Worm (Caenorhabditis elegans) whole organism, mixed stage, embryonic: ENCODE data around the gene degl-2.

Source experiments
- M03D4.4 ChIP-seq: sonication (generic microtip); optimal IDR thresholded peaks from 2 replicates; lab custom pipeline; 2017; ENCODE audit warnings: mild to moderate bottlenecking, missing genetic modification characterization, missing compliant biosample characterization
- bed-3 ChIP-seq: fragments of 200-800 bp; sonication (Bioruptor generic); optimal IDR thresholded peaks from 3 replicates; lab custom pipeline; 2018; ENCODE audit warnings: mild to moderate bottlenecking, missing genetic modification characterization, moderate library complexity, missing compliant biosample characterization
- blmp-1 ChIP-seq: fragments of 150-350 bp; optimal IDR thresholded peaks from 2 replicates; lab custom pipeline; 2014; ENCODE audit warnings: missing biosample characterization, missing genetic modification characterization
- ceh-39 ChIP-seq: fragments of 150-350 bp; optimal IDR thresholded peaks from 2 replicates; lab custom pipeline; 2014; ENCODE audit warnings: missing biosample characterization, missing genetic modification characterization
- ceh-43 ChIP-seq: fragments of 200-800 bp; sonication (Bioruptor generic); optimal IDR thresholded peaks from 2 replicates; lab custom pipeline; 2018; ENCODE audit warnings: mild to moderate bottlenecking, missing genetic modification characterization, moderate library complexity, missing compliant biosample characterization
- ceh-83 ChIP-seq: fragments of 200-800 bp; sonication (Bioruptor generic); optimal IDR thresholded peaks from 2 replicates; lab custom pipeline; 2018; ENCODE audit warnings: mild to moderate bottlenecking, missing genetic modification characterization, missing compliant biosample characterization
- ces-1 ChIP-seq: fragments of 150-350 bp; optimal IDR thresholded peaks from 2 replicates; lab custom pipeline; 2014; ENCODE audit warnings: missing biosample characterization, missing genetic modification reagents, missing genetic modification characterization
- cnd-1 ChIP-seq: fragments of 200-800 bp; sonication (Bioruptor generic); optimal IDR thresholded peaks from 2 replicates; lab custom pipeline; 2018; ENCODE audit warnings: mild to moderate bottlenecking, missing genetic modification characterization, missing compliant biosample characterization
- drap-1 ChIP-seq: fragments of 200-800 bp; sonication (Bioruptor generic); optimal IDR thresholded peaks from 3 replicates; lab custom pipeline; 2018; ENCODE audit warnings: mild to moderate bottlenecking, missing genetic modification characterization, missing compliant biosample characterization
- elt-1 ChIP-seq: sonication (generic microtip); optimal IDR thresholded peaks from 2 replicates; lab custom pipeline; 2017; ENCODE audit warnings: missing genetic modification characterization, mild to moderate bottlenecking, missing compliant biosample characterization, antibody characterized with exemption, moderate library complexity, borderline replicate concordance; ENCODE audit not compliant: insufficient read depth
- flh-1 ChIP-seq: fragments of 200-800 bp; sonication (Bioruptor generic); optimal IDR thresholded peaks from 2 replicates; lab custom pipeline; 2018; ENCODE audit warnings: mild to moderate bottlenecking, missing genetic modification characterization, moderate library complexity, missing compliant biosample characterization
- ham-2 ChIP-seq: fragments of 200-800 bp; sonication (Bioruptor generic); optimal IDR thresholded peaks from 2 replicates; lab custom pipeline; 2018; ENCODE audit warnings: mild to moderate bottlenecking, missing genetic modification characterization, missing compliant biosample characterization
- hlh-1 ChIP-seq: fragments of 150-350 bp; optimal IDR thresholded peaks from 2 replicates; lab custom pipeline; 2014; ENCODE audit warnings: missing biosample characterization, missing genetic modification reagents, missing genetic modification characterization
- lsy-2 ChIP-seq: fragments of 150-350 bp; optimal IDR thresholded peaks from 2 replicates; lab custom pipeline; 2014; ENCODE audit warnings: missing biosample characterization, missing genetic modification characterization
- mab-5 ChIP-seq: fragments of 150-350 bp; optimal IDR thresholded peaks from 2 replicates; lab custom pipeline; 2014; ENCODE audit warnings: missing biosample characterization, missing genetic modification characterization
- mls-2 ChIP-seq: sonication (generic microtip); optimal IDR thresholded peaks from 2 replicates; lab custom pipeline; 2016; ENCODE audit warnings: mild to moderate bottlenecking, missing genetic modification characterization, moderate library complexity, missing compliant biosample characterization
- nhr-12 ChIP-seq: fragments of 150-350 bp; optimal IDR thresholded peaks from 2 replicates; lab custom pipeline; 2014; ENCODE audit warnings: missing biosample characterization, missing genetic modification characterization
- nhr-2 ChIP-seq: fragments of 150-350 bp; optimal IDR thresholded peaks from 2 replicates; lab custom pipeline; 2014; ENCODE audit warnings: missing biosample characterization, missing genetic modification characterization
- nhr-237 ChIP-seq: fragments of 150-350 bp; optimal IDR thresholded peaks from 2 replicates; lab custom pipeline; 2014; ENCODE audit warnings: missing biosample characterization, missing genetic modification characterization
- nhr-28 ChIP-seq: fragments of 150-350 bp; optimal IDR thresholded peaks from 2 replicates; lab custom pipeline; 2014; ENCODE audit warnings: missing biosample characterization, missing genetic modification characterization
- pha-4 ChIP-seq: fragments of 150-350 bp; optimal IDR thresholded peaks from 2 replicates; lab custom pipeline; 2018; ENCODE audit warnings: missing biosample characterization, missing genetic modification reagents, missing genetic modification characterization
- sem-2 ChIP-seq: fragments of 200-800 bp; sonication (Bioruptor generic); optimal IDR thresholded peaks from 2 replicates; lab custom pipeline; 2018; ENCODE audit warnings: mild to moderate bottlenecking, missing genetic modification characterization, missing compliant biosample characterization
- snpc-4 ChIP-seq: fragments of 150-350 bp; optimal IDR thresholded peaks from 2 replicates; lab custom pipeline; 2014; ENCODE audit warnings: missing biosample characterization, missing genetic modification characterization
- sptf-1 ChIP-seq: sonication (generic microtip); optimal IDR thresholded peaks from 2 replicates; lab custom pipeline; 2017; ENCODE audit warnings: mild to moderate bottlenecking, missing genetic modification characterization, moderate library complexity, missing compliant biosample characterization
- tbx-8 ChIP-seq: fragments of 200-800 bp; sonication (Bioruptor generic); optimal IDR thresholded peaks from 2 replicates; lab custom pipeline; 2018; ENCODE audit warnings: mild to moderate bottlenecking, missing genetic modification characterization, moderate library complexity, missing compliant biosample characterization
- unc-120 ChIP-seq: sonication (generic microtip); optimal IDR thresholded peaks from 2 replicates; lab custom pipeline; 2017; ENCODE audit warnings: missing genetic modification characterization, missing compliant biosample characterization; ENCODE audit not compliant: poor library complexity, severe bottlenecking
- unc-39 ChIP-seq: fragments of 150-350 bp; optimal IDR thresholded peaks from 2 replicates; lab custom pipeline; 2014; ENCODE audit warnings: missing biosample characterization, missing genetic modification characterization
- unc-62 ChIP-seq: fragments of 150-350 bp; optimal IDR thresholded peaks from 2 replicates; lab custom pipeline; 2014; ENCODE audit warnings: missing biosample characterization, missing genetic modification reagents, missing genetic modification characterization
- zip-8 ChIP-seq: fragments of 150-350 bp; optimal IDR thresholded peaks from 2 replicates; lab custom pipeline; 2014; ENCODE audit warnings: missing biosample characterization, missing genetic modification characterization
- ztf-11 ChIP-seq: fragments of 150-350 bp; optimal IDR thresholded peaks from 2 replicates; lab custom pipeline; 2014; ENCODE audit warnings: missing biosample characterization, missing genetic modification characterization

The degl-2 gene

DNA sequence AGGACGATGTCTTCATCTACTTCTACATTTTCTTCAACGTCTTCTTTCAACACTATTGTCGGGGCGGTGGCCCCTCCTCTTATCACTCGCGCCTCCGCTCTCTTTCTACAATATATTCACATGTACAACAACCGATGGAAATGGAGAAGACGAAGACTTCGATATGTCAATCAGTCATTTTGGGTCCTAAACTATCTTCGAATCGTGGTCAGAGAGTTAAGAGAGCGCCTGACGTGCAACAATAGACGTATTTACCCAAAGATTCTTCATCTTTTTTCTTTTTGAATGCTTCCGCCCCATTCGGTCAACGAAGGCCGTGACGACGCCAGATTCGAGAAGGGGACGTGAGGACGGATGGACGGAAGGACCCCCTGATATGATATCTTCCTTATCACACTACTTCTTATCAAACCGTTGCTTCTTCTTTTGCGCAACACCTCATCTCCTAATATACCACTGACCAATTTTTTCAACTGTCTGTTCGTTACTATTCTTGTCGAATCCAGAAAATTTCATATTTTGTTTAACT lies 10.3 kb upstream of the degl-2 start:
- TF ChIP-seq hlh-1 (tag; lab: Kevin White, UChicago) = no peak

DNA sequence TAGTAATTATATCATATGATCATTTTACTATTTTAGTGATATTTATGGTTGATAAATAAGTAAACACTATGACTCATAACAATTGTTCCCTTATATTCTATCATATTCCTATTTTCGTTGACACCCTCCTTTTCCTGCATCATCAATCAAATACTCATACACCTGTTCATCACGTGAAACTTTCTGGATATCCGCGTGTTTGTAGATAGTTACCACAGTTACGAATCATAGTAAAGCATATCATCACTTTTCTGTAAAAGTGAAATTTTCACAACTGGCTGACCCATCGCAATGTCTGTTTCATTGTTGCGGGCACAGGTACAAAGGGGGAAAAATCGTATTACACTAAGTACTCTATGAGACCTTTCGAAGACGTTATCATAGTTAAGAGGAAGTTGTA lies 9.4 kb upstream of the degl-2 start:
- TF ChIP-seq mls-2 (tag; lab: Kevin White, UChicago) (no peak), elt-1 (tag; lab: Kevin White, UChicago) (no peak), ceh-83 (GFP tag; lab: Kevin White, UChicago) (no peak), ceh-43 (no peak), unc-62 (GFP tag; lab: Kevin White, UChicago) (no peak), sptf-1 (tag; lab: Kevin White, UChicago) (no peak), nhr-237 (no peak), cnd-1 (tag; lab: Kevin White, UChicago) (no peak), unc-39 (tag; lab: Kevin White, UChicago) (no peak), lsy-2 (tag; lab: Kevin White, UChicago) (no peak), pha-4 (tag; lab: Kevin White, UChicago) (no peak), ztf-11 (no peak), zip-8 (tag; lab: Kevin White, UChicago) (no peak), blmp-1 (tag; lab: Kevin White, UChicago) (no peak), flh-1 (GFP tag; lab: Kevin White, UChicago) (no peak), drap-1 (GFP tag; lab: Kevin White, UChicago) (no peak)

DNA sequence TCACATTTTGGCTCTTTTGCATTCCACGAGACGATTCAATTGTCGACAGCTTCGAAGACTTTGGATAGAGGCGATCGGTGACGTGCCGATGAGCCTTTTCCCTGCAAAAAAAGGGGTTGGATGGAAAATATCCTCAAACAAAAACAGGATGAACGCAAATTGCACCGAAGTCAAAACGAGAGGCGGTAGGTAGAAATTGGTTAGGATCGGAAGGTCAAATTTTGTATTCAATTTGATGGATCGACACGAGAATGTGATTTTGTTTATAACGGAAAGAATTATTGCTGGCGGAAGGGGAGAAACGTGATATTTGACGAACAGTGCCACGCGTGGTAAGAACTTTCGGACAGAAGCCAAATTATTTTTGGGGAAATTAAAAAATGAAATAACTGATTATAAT lies 8.4 kb upstream of the degl-2 start, which contains the start of gene mca-1:
Gene mca-1, minus strand, starts transcription at position 101 of the 400 bp plus-strand sequence.
- TF ChIP-seq lsy-2 (tag; lab: Kevin White, UChicago) (no peak), nhr-2 (no peak), nhr-237 (no peak), nhr-28 (tag; lab: Kevin White, UChicago) (no peak), sem-2 (GFP tag; lab: Kevin White, UChicago) (no peak), mls-2 (tag; lab: Kevin White, UChicago) (no peak)

ce11 chrIV:9641925-9642324 lies 1.4 kb upstream of the degl-2 start, which contains the start of gene del-2:
Gene del-2 (minus strand): TSS chrIV:9642025.
- peak; percentile 26 for TF ChIP-seq ham-2 (GFP tag; lab: Kevin White, UChicago)
- peak; percentile 26 for TF ChIP-seq ces-1 (GFP tag; lab: Kevin White, UChicago)
- TF ChIP-seq nhr-2 = no peak

DNA sequence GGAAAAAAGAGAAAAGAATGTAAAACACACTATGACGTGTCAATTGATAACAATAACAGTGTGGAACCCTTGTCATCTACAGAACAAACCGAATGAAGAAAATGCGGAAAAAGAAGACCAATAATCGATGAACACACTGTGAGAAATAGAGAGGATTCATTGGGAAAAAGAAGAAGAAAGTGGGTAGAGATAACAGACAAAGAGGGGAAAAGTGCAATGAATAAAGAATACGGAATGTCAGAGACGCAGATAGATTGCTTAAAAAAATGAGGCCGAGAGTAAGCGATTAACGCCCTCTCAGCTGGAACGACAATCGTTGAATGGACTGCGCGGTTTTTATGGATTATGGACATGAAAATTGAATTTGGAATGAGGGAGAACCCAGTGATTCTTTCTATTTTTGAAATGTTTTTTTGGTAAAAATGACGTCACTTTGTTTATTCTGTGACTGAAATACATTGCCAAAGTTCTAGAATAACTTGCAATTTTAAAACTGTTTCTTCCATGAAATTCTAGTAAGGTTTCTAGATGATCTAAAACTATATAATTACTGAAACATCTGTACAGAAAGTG lies 4.6 kb downstream of the degl-2 start, which contains the start of gene amph-1:
Gene amph-1, minus strand, starts transcription at position 85 of the 573 bp plus-strand sequence.
- no peak for TF ChIP-seq mab-5 (tag; lab: Kevin White, UChicago)
- TF ChIP-seq sptf-1 (tag; lab: Kevin White, UChicago) = no peak
- TF ChIP-seq elt-1 (tag; lab: Kevin White, UChicago) = no peak
- no peak for TF ChIP-seq nhr-2
- no peak for TF ChIP-seq nhr-12 (tag; lab: Kevin White, UChicago)
- TF ChIP-seq ces-1 (GFP tag; lab: Kevin White, UChicago) = no peak
- no peak for TF ChIP-seq unc-62 (GFP tag; lab: Kevin White, UChicago)
- no peak for TF ChIP-seq ztf-11
- TF ChIP-seq ham-2 (GFP tag; lab: Kevin White, UChicago) = no peak
- no peak for TF ChIP-seq unc-120
- no peak for TF ChIP-seq unc-39 (tag; lab: Kevin White, UChicago)
- no peak for TF ChIP-seq sem-2 (GFP tag; lab: Kevin White, UChicago)
- TF ChIP-seq bed-3 (GFP tag; lab: Kevin White, UChicago) = no peak
- TF ChIP-seq, all 35 proteins: peak for 0

- TF ChIP-seq hlh-1 (tag; lab: Kevin White, UChicago) (no peak), M03D4.4 (tag; lab: Kevin White, UChicago) (no peak), snpc-4 (no peak), nhr-237 (no peak), ceh-39 (tag; lab: Kevin White, UChicago) (no peak), unc-62 (GFP tag; lab: Kevin White, UChicago) (no peak), tbx-8 (GFP tag; lab: Kevin White, UChicago) (no peak)
- TF ChIP-seq, all 35 proteins: peak for 0
These were observed 5.4 kb downstream of the degl-2 start, which contains the start of gene srm-3 for ce11 chrIV:9648682-9649081. Gene srm-3 (plus strand): TSS chrIV:9648982.
